Worm (Caenorhabditis elegans): ENCODE results near the gene F56D6.6.

The F56D6.6 gene

ce11 chrIV:3902955-3903354, at the start of gene F56D6.6:
TSS of gene F56D6.6 (plus strand) at chrIV:3903255.
- TF ChIP-seq sox-2 (GFP tag; IDR thresholded peaks at IDR 0.05) (no peak), hlh-6 (tag; optimal IDR thresholded peaks at IDR 0.05) (no peak), T23F11.4 (GFP tag; optimal IDR thresholded peaks at IDR 0.05) (no peak), elt-2 (tag; optimal IDR thresholded peaks at IDR 0.05) (no peak), gmeb-2 (tag; optimal IDR thresholded peaks at IDR 0.05) (no peak), sdc-2 (tag; optimal IDR thresholded peaks at IDR 0.05) (no peak), K02D7.2 (tag; optimal IDR thresholded peaks at IDR 0.05) (no peak)

ce11 chrIV:3853557-3853956, 49.5 kb upstream of the F56D6.6 start:
- no peak for TF ChIP-seq pag-3 (tag; optimal IDR thresholded peaks at IDR 0.05; ENCODE audit: borderline replicate concordance)
- TF ChIP-seq unc-86 (tag; optimal IDR thresholded peaks at IDR 0.05) = no peak
- TF ChIP-seq nhr-11 (tag; optimal IDR thresholded peaks at IDR 0.05) = no peak
- no peak for TF ChIP-seq ama-1 (optimal IDR thresholded peaks at IDR 0.05)
- TF ChIP-seq ceh-18 (tag; optimal IDR thresholded peaks at IDR 0.05) = no peak
- TF ChIP-seq tbx-7 (tag; optimal IDR thresholded peaks at IDR 0.05) = no peak
- no peak for TF ChIP-seq che-1 (tag; optimal IDR thresholded peaks at IDR 0.05)
- TF ChIP-seq pat-9 (tag; optimal IDR thresholded peaks at IDR 0.05) = no peak
- no peak for TF ChIP-seq pha-2 (tag; optimal IDR thresholded peaks at IDR 0.05)
- no peak for TF ChIP-seq ceh-24 (tag; optimal IDR thresholded peaks at IDR 0.05)
- TF ChIP-seq npax-4 (tag; optimal IDR thresholded peaks at IDR 0.05) = no peak
- no peak for TF ChIP-seq nhr-232 (tag; optimal IDR thresholded peaks at IDR 0.05)
- TF ChIP-seq ceh-34 (tag; optimal IDR thresholded peaks at IDR 0.05) = no peak
- TF ChIP-seq pqm-1 (tag; optimal IDR thresholded peaks at IDR 0.05) = no peak
- no peak for TF ChIP-seq pha-4 (tag; optimal IDR thresholded peaks at IDR 0.05)
- TF ChIP-seq ttx-3 (tag; optimal IDR thresholded peaks at IDR 0.05) = no peak
- TF ChIP-seq ref-2 (tag; optimal IDR thresholded peaks at IDR 0.05) = no peak
- no peak for TF ChIP-seq T23F11.4 (GFP tag; optimal IDR thresholded peaks at IDR 0.05)

ce11 chrIV:3854606-3855005, 48.4 kb upstream of the F56D6.6 start:
- TF ChIP-seq sox-4 (tag; optimal IDR thresholded peaks at IDR 0.05) (peak; percentile 1), hlh-8 (tag; optimal IDR thresholded peaks at IDR 0.05) (peak; percentile 21), rnt-1 (tag; optimal IDR thresholded peaks at IDR 0.05) (peak; percentile 16), F13H6.1 (tag; optimal IDR thresholded peaks at IDR 0.05) (no peak), ceh-31 (tag; optimal IDR thresholded peaks at IDR 0.05) (peak; percentile 33), hlh-6 (tag; optimal IDR thresholded peaks at IDR 0.05) (peak; percentile 22), pha-2 (tag; optimal IDR thresholded peaks at IDR 0.05) (no peak), C38D4.7 (GFP tag; optimal IDR thresholded peaks at IDR 0.05) (no peak), tbx-2 (tag; optimal IDR thresholded peaks at IDR 0.05) (peak; percentile 38)

- TF ChIP-seq ceh-24 (tag; optimal IDR thresholded peaks at IDR 0.05) = no peak
- TF ChIP-seq ceh-31 (tag; optimal IDR thresholded peaks at IDR 0.05) = no peak
- TF ChIP-seq pax-1 (tag; optimal IDR thresholded peaks at IDR 0.05) = no peak
- no peak for TF ChIP-seq nhr-11 (tag; optimal IDR thresholded peaks at IDR 0.05)
- no peak for TF ChIP-seq ceh-6 (GFP tag; optimal IDR thresholded peaks at IDR 0.05)
- no peak for TF ChIP-seq sdc-2 (tag; optimal IDR thresholded peaks at IDR 0.05)
- TF ChIP-seq nfya-1 (tag; optimal IDR thresholded peaks at IDR 0.05) = no peak
- TF ChIP-seq elt-2 (tag; optimal IDR thresholded peaks at IDR 0.05) = no peak
- TF ChIP-seq ahr-1 (tag; optimal IDR thresholded peaks at IDR 0.05) = no peak
- no peak for TF ChIP-seq rnt-1 (tag; optimal IDR thresholded peaks at IDR 0.05)
These were observed 47.5 kb upstream of the F56D6.6 start, which contains the start of gene zag-1 for ce11 chrIV:3855543-3855942. TSS of gene zag-1 (plus strand) at chrIV:3855843.

- TF ChIP-seq Y22D7AL.16 (tag; optimal IDR thresholded peaks at IDR 0.05) = no peak
- peak; percentile 78 for TF ChIP-seq nfya-1 (tag; optimal IDR thresholded peaks at IDR 0.05)
- no peak for TF ChIP-seq ceh-14 (tag; optimal IDR thresholded peaks at IDR 0.05)
- TF ChIP-seq npax-4 (tag; optimal IDR thresholded peaks at IDR 0.05) = no peak
- TF ChIP-seq unc-42 (tag; optimal IDR thresholded peaks at IDR 0.05) = peak; percentile 14
These were observed 46.9 kb upstream of the F56D6.6 start for ce11 chrIV:3856190-3856589.
